Fruit fly (Drosophila melanogaster): ENCODE data around the gene CG3430.
A peak's percentile ranks its signal among the peaks of the same experiment; 100 is the strongest.

Gene CG3430

dm6 chr2L:6950096-6950495 lies 6.7 kb upstream of the CG3430 start, which contains the start of the genes Gas41 and SA1 (continued):
- TF ChIP-seq lov (optimal IDR thresholded peaks at IDR 0.05): no peak
- 0 out of 3 replicates have a peak, but pooled peaks have one; percentile 65 for TF ChIP-seq lov (GFP tag; IDR thresholded peaks at IDR 0.05)
- TF ChIP-seq CG4707 (GFP tag; optimal IDR thresholded peaks at IDR 0.05): peak; percentile 52
- peak; percentile 90 for TF ChIP-seq CG2120 (GFP tag; optimal IDR thresholded peaks at IDR 0.05)
- no peak for TF ChIP-seq Lpt (GFP tag; optimal IDR thresholded peaks at IDR 0.05)
- TF ChIP-seq CG4404 (GFP tag; IDR thresholded peaks at IDR 0.05): peak; percentile 89
- TF ChIP-seq ttk (GFP tag; IDR thresholded peaks at IDR 0.05): no peak
- TF ChIP-seq HHEX (GFP tag; optimal IDR thresholded peaks at IDR 0.05): peak; percentile 74
- peak; percentile 62 for TF ChIP-seq CG10543 (GFP tag; optimal IDR thresholded peaks at IDR 0.05)
- peak; percentile 40 for TF ChIP-seq CG6813 (GFP tag; optimal IDR thresholded peaks at IDR 0.05)
- peak; percentile 81 for TF ChIP-seq fd102C (GFP tag; optimal IDR thresholded peaks at IDR 0.05)
- TF ChIP-seq mld (GFP tag; IDR thresholded peaks at IDR 0.05; ENCODE audit: partially characterized antibody): peak; percentile 48; the same call in 1 of the 3 replicates
- TF ChIP-seq prd (optimal IDR thresholded peaks at IDR 0.05): no peak
- TF ChIP-seq prd (GFP tag; IDR thresholded peaks at IDR 0.05): peak; percentile 96
- TF ChIP-seq Trl (optimal IDR thresholded peaks at IDR 0.05): no peak
- peak; percentile 7 for TF ChIP-seq Trl (GFP tag; optimal IDR thresholded peaks at IDR 0.05)
- no peak for TF ChIP-seq ERR (GFP tag; optimal IDR thresholded peaks at IDR 0.05)
- TF ChIP-seq toy (GFP tag; IDR thresholded peaks at IDR 0.05): peak; percentile 76
- TF ChIP-seq CG13123 (GFP tag; optimal IDR thresholded peaks at IDR 0.05): peak; percentile 15
- TF ChIP-seq CG14860 (GFP tag; IDR thresholded peaks at IDR 0.05; ENCODE audit: partially characterized antibody): peak; percentile 44; the same call in 1 of the 3 replicates
- no peak for TF ChIP-seq CG10274 (GFP tag; optimal IDR thresholded peaks at IDR 0.05)
- no peak for TF ChIP-seq dati (GFP tag; IDR thresholded peaks at IDR 0.05)
- peak; percentile 91 for TF ChIP-seq CG13894 (tag; optimal IDR thresholded peaks at IDR 0.05)
- peak; percentile 38 for TF ChIP-seq MESR4 (GFP tag; optimal IDR thresholded peaks at IDR 0.05)
- TF ChIP-seq onecut (GFP tag; IDR thresholded peaks at IDR 0.05): no peak
- no peak for TF ChIP-seq pros (GFP tag; optimal IDR thresholded peaks at IDR 0.05)
- TF ChIP-seq cg (GFP tag; optimal IDR thresholded peaks at IDR 0.05): no peak
- TF ChIP-seq lilli (GFP tag; optimal IDR thresholded peaks at IDR 0.05): peak; percentile 89
- peak; percentile 63 for TF ChIP-seq chn (GFP tag; optimal IDR thresholded peaks at IDR 0.05)
- TF ChIP-seq Elba2 (GFP tag; optimal IDR thresholded peaks at IDR 0.05): no peak
- TF ChIP-seq h (optimal IDR thresholded peaks at IDR 0.05): no peak
- peak; percentile 58; the same call in 1 of the 2 replicates for TF ChIP-seq gt (GFP tag; IDR thresholded peaks at IDR 0.05)
- peak; percentile 22 for TF ChIP-seq CG12744 (GFP tag; optimal IDR thresholded peaks at IDR 0.05)
- peak; percentile 35 for TF ChIP-seq CG12299 (tag; optimal IDR thresholded peaks at IDR 0.05)
- TF ChIP-seq E2f1 (GFP tag; IDR thresholded peaks at IDR 0.05): peak; percentile 91
- peak; percentile 69 for TF ChIP-seq CG12219 (GFP tag; optimal IDR thresholded peaks at IDR 0.05)
- TF ChIP-seq repo (GFP tag; optimal IDR thresholded peaks at IDR 0.05): no peak
- TF ChIP-seq nerfin-2 (GFP tag; IDR thresholded peaks at IDR 0.05; ENCODE audit: partially characterized antibody): no peak
- no peak for TF ChIP-seq Jarid2 (GFP tag; optimal IDR thresholded peaks at IDR 0.05)
- TF ChIP-seq PHDP (tag; optimal IDR thresholded peaks at IDR 0.05): peak; percentile 94
- no peak for TF ChIP-seq pita (GFP tag; optimal IDR thresholded peaks at IDR 0.05)
- TF ChIP-seq zen2 (GFP tag; IDR thresholded peaks at IDR 0.05; ENCODE audit: partially characterized antibody): peak; percentile 67; the same call in 1 of the 3 replicates
- no peak for TF ChIP-seq Dip2 (GFP tag; IDR thresholded peaks at IDR 0.05)
- TF ChIP-seq shn (GFP tag; optimal IDR thresholded peaks at IDR 0.05): peak; percentile 24
- peak; percentile 61; the same call in 1 of the 2 replicates for TF ChIP-seq inv (GFP tag; IDR thresholded peaks at IDR 0.05; ENCODE audit: partially characterized antibody)
- peak; percentile 95 for TF ChIP-seq trem (tag; optimal IDR thresholded peaks at IDR 0.05)
- peak; percentile 85 for TF ChIP-seq stc (GFP tag; IDR thresholded peaks at IDR 0.05)
- TF ChIP-seq CG33557 (GFP tag; optimal IDR thresholded peaks at IDR 0.05): peak; percentile 94
- TF ChIP-seq Awh (GFP tag; IDR thresholded peaks at IDR 0.05): peak; percentile 90
- TF ChIP-seq ken (GFP tag; IDR thresholded peaks at IDR 0.05): no peak
- TF ChIP-seq Bgb (GFP tag; IDR thresholded peaks at IDR 0.05; ENCODE audit: partially characterized antibody): peak; percentile 69
- TF ChIP-seq tin (GFP tag; optimal IDR thresholded peaks at IDR 0.05): peak; percentile 15

Measured in whole organism, embryonic.